Fruit fly (Drosophila melanogaster) whole organism, embryonic: ENCODE data around the gene dsx.
A peak's percentile ranks its signal among the peaks of the same experiment; 100 is the strongest.

Experiments
- Adf1 ChIP-seq: fragments of 200-800 bp; sonication (Bioruptor generic); IDR thresholded peaks from 2 replicates; pipeline ENCODE4 v1.3.6; 2022; ENCODE audit warnings: missing biosample characterization, missing genetic modification characterization
- Antp ChIP-seq: fragments of 200-800 bp; sonication (Bioruptor generic); optimal IDR thresholded peaks from 3 replicates; lab custom pipeline; 2016; ENCODE audit warnings: missing biosample characterization, missing genetic modification characterization
- Atf-2 ChIP-seq: fragments of 200-800 bp; sonication (Bioruptor generic); optimal IDR thresholded peaks from 2 replicates; lab custom pipeline; 2016; ENCODE audit warnings: missing biosample characterization, missing genetic modification characterization
- Atf6 ChIP-seq: fragments of 200-800 bp; sonication (Bioruptor generic); IDR thresholded peaks from 2 replicates; pipeline ENCODE4 v1.3.6; 2022; ENCODE audit warnings: missing biosample characterization, missing genetic modification characterization
- Bteb2 ChIP-seq: fragments of 200-800 bp; sonication (Bioruptor generic); optimal IDR thresholded peaks from 2 replicates; lab custom pipeline; 2016; ENCODE audit warnings: missing biosample characterization, missing genetic modification characterization
- CG10543 ChIP-seq: fragments of 200-800 bp; sonication (Bioruptor generic); optimal IDR thresholded peaks from 3 replicates; lab custom pipeline; 2017; ENCODE audit warnings: missing biosample characterization, mild to moderate bottlenecking, missing genetic modification characterization, moderate library complexity
- CG11696 ChIP-seq: fragments of 200-800 bp; sonication (Bioruptor generic); IDR thresholded peaks from 2 replicates; pipeline ENCODE4 v1.3.6; 2022; ENCODE audit warnings: missing biosample characterization, missing genetic modification characterization
- CG13775 ChIP-seq: fragments of 200-800 bp; sonication (Bioruptor generic); optimal IDR thresholded peaks from 3 replicates; lab custom pipeline; 2017; ENCODE audit warnings: missing biosample characterization, mild to moderate bottlenecking, missing genetic modification characterization
- CG1529 ChIP-seq: fragments of 200-800 bp; sonication (Bioruptor generic); optimal IDR thresholded peaks from 3 replicates; lab custom pipeline; 2018; ENCODE audit warnings: missing biosample characterization, missing genetic modification characterization
- CG15696 ChIP-seq: fragments of 200-800 bp; sonication (Bioruptor generic); optimal IDR thresholded peaks from 2 replicates; lab custom pipeline; 2019; ENCODE audit warnings: missing biosample characterization, mild to moderate bottlenecking, missing genetic modification characterization, moderate library complexity
- CG17612 ChIP-seq: fragments of 200-800 bp; sonication (Bioruptor generic); IDR thresholded peaks from 2 replicates; pipeline ENCODE4 v1.3.6; 2022; ENCODE audit warnings: missing biosample characterization, missing genetic modification characterization
- CG18011 ChIP-seq: fragments of 200-800 bp; sonication (Bioruptor generic); optimal IDR thresholded peaks from 2 replicates; lab custom pipeline; 2017; ENCODE audit warnings: missing biosample characterization, missing genetic modification characterization, mild to moderate bottlenecking, moderate library complexity, missing genotype
- CG2199 ChIP-seq: fragments of 200-800 bp; sonication (Bioruptor generic); IDR thresholded peaks from 3 replicates; pipeline ENCODE4 v1.3.6; 2022; ENCODE audit warnings: missing biosample characterization, missing genetic modification characterization
- CG2678 ChIP-seq: fragments of 200-800 bp; sonication (Bioruptor generic); optimal IDR thresholded peaks from 3 replicates; lab custom pipeline; 2019; ENCODE audit warnings: missing biosample characterization, mild to moderate bottlenecking, missing genetic modification characterization, moderate library complexity
- CG30431 ChIP-seq: fragments of 200-800 bp; sonication (Bioruptor generic); optimal IDR thresholded peaks from 2 replicates; lab custom pipeline; 2017; ENCODE audit warnings: missing biosample characterization, missing genetic modification characterization
- CG31224 ChIP-seq: fragments of 200-800 bp; sonication (Bioruptor generic); IDR thresholded peaks from 2 replicates; pipeline ENCODE4 v1.3.6; 2022; ENCODE audit warnings: missing biosample characterization, missing genetic modification characterization
- CG3163 ChIP-seq: fragments of 200-800 bp; sonication (Bioruptor generic); optimal IDR thresholded peaks from 3 replicates; lab custom pipeline; 2016; ENCODE audit warnings: missing biosample characterization, missing genetic modification characterization
- CG32772 ChIP-seq: fragments of 200-800 bp; sonication (Bioruptor generic); IDR thresholded peaks from 2 replicates; pipeline ENCODE4 v1.3.6; 2022; ENCODE audit warnings: missing biosample characterization, missing genetic modification characterization
- CG34376 ChIP-seq: fragments of 200-800 bp; sonication (Bioruptor generic); optimal IDR thresholded peaks from 2 replicates; lab custom pipeline; 2018; ENCODE audit warnings: missing biosample characterization, mild to moderate bottlenecking, missing genetic modification characterization
- CG6689 ChIP-seq: fragments of 200-800 bp; sonication (Bioruptor generic); IDR thresholded peaks from 2 replicates; pipeline ENCODE4 v1.3.6; 2022; ENCODE audit warnings: missing biosample characterization, missing genetic modification characterization
- CG7745 ChIP-seq: fragments of 200-800 bp; sonication (Bioruptor generic); optimal IDR thresholded peaks from 2 replicates; lab custom pipeline; 2018; ENCODE audit warnings: missing biosample characterization, mild to moderate bottlenecking, missing genetic modification characterization, moderate library complexity
- CG8388 ChIP-seq: fragments of 200-800 bp; sonication (Bioruptor generic); optimal IDR thresholded peaks from 2 replicates; lab custom pipeline; 2019; ENCODE audit warnings: missing biosample characterization, mild to moderate bottlenecking, missing genetic modification characterization, moderate library complexity
- CG9215 ChIP-seq: fragments of 200-800 bp; sonication (Bioruptor generic); IDR thresholded peaks from 2 replicates; pipeline ENCODE4 v1.3.6; 2022; ENCODE audit warnings: missing biosample characterization, missing genetic modification characterization
- Dfd ChIP-seq, 2 experiments: fragments of >200 bp; optimal IDR thresholded peaks; 2 replicates each; lab custom pipeline; 2017; ENCODE audit warnings: missing biosample characterization in 2 of 2, missing genetic modification characterization in 2 of 2
- Dll ChIP-seq: fragments of 200-800 bp; sonication (Bioruptor generic); IDR thresholded peaks from 4 replicates; pipeline ENCODE4 v1.3.6; 2022; ENCODE audit warnings: missing biosample characterization, missing genetic modification characterization; ENCODE audit not compliant: partially characterized antibody
- Doc2 ChIP-seq: fragments of 200-800 bp; sonication (Bioruptor generic); IDR thresholded peaks from 2 replicates; pipeline ENCODE4 v1.3.6; 2022; ENCODE audit warnings: missing biosample characterization, missing genetic modification characterization
- ERR ChIP-seq: fragments of 200-800 bp; sonication (Bioruptor generic); optimal IDR thresholded peaks from 2 replicates; lab custom pipeline; 2016; ENCODE audit warnings: missing biosample characterization, missing genetic modification characterization
- Gug ChIP-seq: fragments of 200-800 bp; sonication (Bioruptor generic); IDR thresholded peaks from 4 replicates; pipeline ENCODE4 v1.3.6; 2022; ENCODE audit warnings: missing biosample characterization, missing genetic modification characterization
- Lhr ChIP-seq: fragments of 200-800 bp; sonication (Bioruptor generic); optimal IDR thresholded peaks from 3 replicates; lab custom pipeline; 2017; ENCODE audit warnings: mild to moderate bottlenecking, missing biosample characterization, missing genetic modification reagents, missing genetic modification characterization
- MTF-1 ChIP-seq: fragments of 200-800 bp; sonication (Bioruptor generic); optimal IDR thresholded peaks from 2 replicates; lab custom pipeline; 2018; ENCODE audit warnings: missing biosample characterization, mild to moderate bottlenecking, missing genetic modification characterization, borderline replicate concordance
- Mrtf ChIP-seq: fragments of 200-800 bp; sonication (Bioruptor generic); IDR thresholded peaks from 3 replicates; pipeline ENCODE4 v1.3.6; 2022; ENCODE audit warnings: missing biosample characterization, missing genetic modification characterization
- ac ChIP-seq: fragments of 200-800 bp; sonication (Bioruptor generic); optimal IDR thresholded peaks from 3 replicates; lab custom pipeline; 2017; ENCODE audit warnings: missing biosample characterization, mild to moderate bottlenecking, missing genetic modification characterization
- ato ChIP-seq: fragments of 200-800 bp; sonication (Bioruptor generic); IDR thresholded peaks from 2 replicates; pipeline ENCODE4 v1.3.6; 2022; ENCODE audit warnings: missing biosample characterization, missing genetic modification characterization; ENCODE audit not compliant: partially characterized antibody
- cg ChIP-seq: fragments of 200-800 bp; sonication (Bioruptor generic); optimal IDR thresholded peaks from 3 replicates; lab custom pipeline; 2019; ENCODE audit warnings: missing biosample characterization, mild to moderate bottlenecking, missing genetic modification characterization, moderate library complexity
- ci ChIP-seq: fragments of 200-800 bp; sonication (Bioruptor generic); IDR thresholded peaks from 3 replicates; pipeline ENCODE4 v1.3.6; 2022; ENCODE audit warnings: missing biosample characterization, missing genetic modification characterization
- dm ChIP-seq: fragments of 200-800 bp; sonication (Bioruptor generic); optimal IDR thresholded peaks from 3 replicates; lab custom pipeline; 2016; ENCODE audit warnings: missing biosample characterization, missing genetic modification characterization
- dpn ChIP-seq, 2 experiments: fragments of 200-800 bp; sonication (Bioruptor generic); optimal IDR thresholded peaks; 3 replicates each; lab custom pipeline; 2016; ENCODE audit warnings: missing biosample characterization in 2 of 2, missing genetic modification characterization in 2 of 2
- esg ChIP-seq: fragments of 200-800 bp; sonication (Bioruptor generic); conservative IDR thresholded peaks from 2 replicates; pipeline ENCODE4 v1.3.6; 2022; ENCODE audit warnings: missing biosample characterization, missing genetic modification characterization
- ewg ChIP-seq: fragments of 200-800 bp; sonication (Bioruptor generic); optimal IDR thresholded peaks from 3 replicates; lab custom pipeline; 2017; ENCODE audit warnings: mild to moderate bottlenecking, missing biosample characterization, missing genetic modification reagents, missing genetic modification characterization
- gcm ChIP-seq: fragments of 200-800 bp; sonication (Bioruptor generic); optimal IDR thresholded peaks from 2 replicates; lab custom pipeline; 2019; ENCODE audit warnings: missing biosample characterization, mild to moderate bottlenecking, missing genetic modification characterization, moderate library complexity
- ind ChIP-seq: fragments of 200-800 bp; sonication (Bioruptor generic); optimal IDR thresholded peaks from 3 replicates; lab custom pipeline; 2016; ENCODE audit warnings: missing biosample characterization, missing genetic modification characterization
- mirr ChIP-seq: fragments of 200-800 bp; sonication (Bioruptor generic); optimal IDR thresholded peaks from 3 replicates; lab custom pipeline; 2018; ENCODE audit warnings: missing biosample characterization, mild to moderate bottlenecking, missing genetic modification characterization
- pnt ChIP-seq: fragments of 200-800 bp; sonication (Bioruptor generic); optimal IDR thresholded peaks from 3 replicates; lab custom pipeline; 2016; ENCODE audit warnings: missing biosample characterization, missing genetic modification characterization
- repo ChIP-seq: fragments of 200-800 bp; sonication (Bioruptor generic); optimal IDR thresholded peaks from 2 replicates; lab custom pipeline; 2016; ENCODE audit warnings: missing biosample characterization, missing genetic modification characterization
- row ChIP-seq: fragments of 200-800 bp; sonication (Bioruptor generic); IDR thresholded peaks from 3 replicates; pipeline ENCODE4 v1.3.6; 2022; ENCODE audit warnings: missing biosample characterization, missing genetic modification characterization
- sd ChIP-seq: fragments of 200-800 bp; sonication (Bioruptor generic); optimal IDR thresholded peaks from 3 replicates; lab custom pipeline; 2018; ENCODE audit warnings: missing biosample characterization, mild to moderate bottlenecking, missing genetic modification characterization, moderate library complexity
- sens ChIP-seq: fragments of 200-800 bp; sonication (Bioruptor generic); peaks from one replicate; lab custom pipeline; 2016; ENCODE audit warnings: missing biosample characterization, missing genetic modification characterization
- seq ChIP-seq: fragments of 200-800 bp; sonication (Bioruptor generic); IDR thresholded peaks from 2 replicates; pipeline ENCODE4 v1.3.6; 2022; ENCODE audit warnings: missing biosample characterization, missing genetic modification characterization
- sob ChIP-seq: fragments of 200-800 bp; sonication (Bioruptor generic); IDR thresholded peaks from 2 replicates; pipeline ENCODE4 v1.3.6; 2022; ENCODE audit warnings: missing biosample characterization, missing genetic modification characterization
- tap ChIP-seq: fragments of 200-800 bp; optimal IDR thresholded peaks from 3 replicates; lab custom pipeline; 2019; ENCODE audit warnings: missing biosample characterization, mild to moderate bottlenecking, missing genetic modification characterization, moderate library complexity
- toy ChIP-seq: fragments of 200-800 bp; sonication (Bioruptor generic); IDR thresholded peaks from 2 replicates; pipeline ENCODE4 v1.3.6; 2022; ENCODE audit warnings: missing biosample characterization, missing genetic modification characterization
- wek ChIP-seq: fragments of 200-800 bp; sonication (Bioruptor generic); optimal IDR thresholded peaks from 3 replicates; lab custom pipeline; 2018; ENCODE audit warnings: missing biosample characterization, mild to moderate bottlenecking, missing genetic modification characterization, moderate library complexity
- yki ChIP-seq: fragments of >200 bp; optimal IDR thresholded peaks from 3 replicates; lab custom pipeline; 2018

Gene dsx

DNA sequence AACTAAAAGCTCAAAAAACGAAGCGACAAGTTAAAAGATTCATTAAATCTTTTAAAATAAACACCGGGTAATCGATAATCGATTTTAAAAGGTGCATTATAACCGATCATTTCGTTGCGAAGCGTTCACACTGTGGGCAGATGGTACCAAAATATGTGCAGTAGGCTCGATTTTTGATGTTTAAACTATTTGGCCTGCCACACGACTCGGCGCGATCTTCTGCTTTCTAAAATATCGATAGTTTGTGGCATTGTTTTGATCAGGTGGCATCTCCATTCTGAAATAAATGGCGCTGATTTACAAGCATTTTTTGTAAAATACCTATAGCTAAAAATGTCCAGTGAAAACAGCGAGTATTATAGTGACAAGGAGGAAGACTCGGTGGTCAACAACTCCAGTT lies 47.0 kb downstream of the dsx start, which contains the start of the genes CG10445 and lds (continued):
- no peak for TF ChIP-seq sd
- no peak for TF ChIP-seq ewg (GFP tag; lab: Kevin White, UChicago)
- no peak for TF ChIP-seq CG2199
- no peak for TF ChIP-seq CG10543
- TF ChIP-seq CG11696 (GFP tag; lab: Robert Waterston, UW) = no peak
- no peak for TF ChIP-seq CG8388 (GFP tag; lab: Kevin White, UChicago)
- peak; percentile 48; the same call in 1 of the 4 replicates for TF ChIP-seq Gug (GFP tag; lab: Robert Waterston, UW)
- no peak for TF ChIP-seq yki (lab: Kevin White, UChicago)
- no peak for TF ChIP-seq Mrtf (GFP tag; lab: Robert Waterston, UW)
- no peak for TF ChIP-seq Dfd (GFP tag; optimal IDR thresholded peaks at IDR 0.05; lab: Kevin White, UChicago)
- no peak for TF ChIP-seq esg (GFP tag; lab: Robert Waterston, UW)
- TF ChIP-seq wek (GFP tag; lab: Kevin White, UChicago) = no peak
- TF ChIP-seq CG17612 (GFP tag; lab: Robert Waterston, UW) = no peak
- peak; percentile 22; the same call in 1 of the 2 replicates for TF ChIP-seq sob (GFP tag; lab: Robert Waterston, UW)
- no peak for TF ChIP-seq ac
- no peak for TF ChIP-seq toy
- TF ChIP-seq CG32772 (GFP tag; lab: Robert Waterston, UW) = no peak
- TF ChIP-seq sens (GFP tag; lab: Kevin White, UChicago) = peak; percentile 93
- TF ChIP-seq Lhr (GFP tag; lab: Kevin White, UChicago) = peak; percentile 50
- TF ChIP-seq Atf6 (GFP tag; lab: Robert Waterston, UW) = no peak
- TF ChIP-seq gcm (GFP tag; lab: Kevin White, UChicago) = no peak
- no peak for TF ChIP-seq CG9215
- peak; percentile 87 for TF ChIP-seq Dll (GFP tag; lab: Robert Waterston, UW)
- peak; percentile 7 for TF ChIP-seq ind (GFP tag; lab: Kevin White, UChicago)
- no peak for TF ChIP-seq CG3163 (GFP tag; lab: Kevin White, UChicago)
- TF ChIP-seq CG13775 (GFP tag; lab: Kevin White, UChicago) = no peak
- TF ChIP-seq ci (GFP tag; lab: Robert Waterston, UW) = no peak; the same call in 2 of the 3 replicates
- TF ChIP-seq mirr (GFP tag; lab: Kevin White, UChicago) = no peak
- TF ChIP-seq cg (GFP tag; lab: Kevin White, UChicago) = no peak
- no peak for TF ChIP-seq Doc2 (GFP tag; lab: Robert Waterston, UW)
- TF ChIP-seq CG6689 (GFP tag; lab: Robert Waterston, UW) = no peak
- TF ChIP-seq ERR (GFP tag; lab: Kevin White, UChicago) = no peak
- TF ChIP-seq seq (GFP tag; lab: Robert Waterston, UW) = no peak
- TF ChIP-seq ato (GFP tag; lab: Robert Waterston, UW) = peak; percentile 82
- TF ChIP-seq MTF-1 = no peak
- no peak for TF ChIP-seq tap (tag; lab: Kevin White, UChicago)
- no peak for TF ChIP-seq Atf-2
- no peak for TF ChIP-seq CG30431 (GFP tag; lab: Kevin White, UChicago)
- TF ChIP-seq CG1529 (GFP tag; lab: Kevin White, UChicago) = no peak
- no peak for TF ChIP-seq repo (GFP tag; lab: Kevin White, UChicago)
- TF ChIP-seq row (GFP tag; lab: Robert Waterston, UW) = peak; percentile 76
- TF ChIP-seq CG31224 = no peak
- TF ChIP-seq CG34376 (GFP tag; lab: Kevin White, UChicago) = no peak
- TF ChIP-seq Adf1 (GFP tag; lab: Robert Waterston, UW) = no peak
- no peak for TF ChIP-seq pnt (GFP tag; lab: Kevin White, UChicago)
- no peak for TF ChIP-seq Bteb2 (GFP tag; lab: Kevin White, UChicago)
- no peak for TF ChIP-seq Antp
- TF ChIP-seq CG7745 (tag; lab: Kevin White, UChicago) = no peak
- TF ChIP-seq CG15696 (tag; lab: Kevin White, UChicago) = no peak
- peak; percentile 70 for TF ChIP-seq dm
- TF ChIP-seq CG2678 (tag; lab: Kevin White, UChicago) = no peak
- TF ChIP-seq dpn (GFP tag; optimal IDR thresholded peaks at IDR 0.05; lab: Kevin White, UChicago) = peak; percentile 0 to 37
- no peak for TF ChIP-seq CG18011 (GFP tag; lab: Kevin White, UChicago)
